Worm (Caenorhabditis elegans) whole organism, L4 larva: ENCODE data around the gene F20G2.2.

Experiments used
- F37D6.2 ChIP-seq: sonication (generic microtip); optimal IDR thresholded peaks from 2 replicates; lab custom pipeline; 2016; ENCODE audit warnings: mild to moderate bottlenecking, missing genetic modification characterization, missing compliant biosample characterization
- ZK337.2 ChIP-seq: fragments of 200-800 bp; sonication (Bioruptor generic); IDR thresholded peaks from 2 replicates; pipeline ENCODE4 v1.3.6; 2022; ENCODE audit warnings: missing genetic modification reagents, missing genetic modification characterization, missing compliant biosample characterization
- aha-1 ChIP-seq: fragments of 150-350 bp; peaks from one replicate; lab custom pipeline; 2014; ENCODE audit warnings: missing biosample characterization, missing genetic modification characterization
- ceh-28 ChIP-seq: fragments of 150-350 bp; optimal IDR thresholded peaks from 2 replicates; lab custom pipeline; 2014; ENCODE audit warnings: missing biosample characterization, missing genetic modification reagents, missing genetic modification characterization
- ceh-82 ChIP-seq: sonication (generic microtip); optimal IDR thresholded peaks from 2 replicates; lab custom pipeline; 2017; ENCODE audit warnings: missing biosample characterization, missing genetic modification characterization
- ctbp-1 ChIP-seq: fragments of 200-800 bp; sonication (Bioruptor generic); IDR thresholded peaks from 2 replicates; pipeline ENCODE4 v1.3.6; 2022; ENCODE audit warnings: missing genetic modification reagents, missing genetic modification characterization, missing compliant biosample characterization
- daf-16 ChIP-seq, 3 experiments: sonication (generic microtip); optimal IDR thresholded peaks; 2 replicates each; lab custom pipeline; 2016 to 2017; ENCODE audit warnings: missing genetic modification characterization in 3 of 3, missing genetic modification reagents in 3 of 3, mild to moderate bottlenecking in 2 of 3, missing compliant biosample characterization in 2 of 3, missing biosample characterization in 1 of 3, moderate library complexity in 1 of 3
- daf-8 ChIP-seq: fragments of 200-800 bp; sonication (Bioruptor generic); IDR thresholded peaks from 2 replicates; pipeline ENCODE4 v1.3.6; 2022; ENCODE audit warnings: missing genetic modification characterization, missing compliant biosample characterization
- dmd-6 ChIP-seq: fragments of 200-800 bp; sonication (Bioruptor generic); IDR thresholded peaks from 2 replicates; pipeline ENCODE4 v1.3.6; 2022; ENCODE audit warnings: missing genetic modification reagents, missing genetic modification characterization, missing compliant biosample characterization
- dmd-8 ChIP-seq: fragments of 200-800 bp; sonication (Bioruptor generic); IDR thresholded peaks from 2 replicates; pipeline ENCODE4 v1.3.6; 2022; ENCODE audit warnings: missing genetic modification characterization, missing compliant biosample characterization
- duxl-1 ChIP-seq: sonication (generic microtip); optimal IDR thresholded peaks from 2 replicates; lab custom pipeline; 2016; ENCODE audit warnings: mild to moderate bottlenecking, missing genetic modification characterization, moderate library complexity, missing compliant biosample characterization; ENCODE audit not compliant: poor library complexity
- dve-1 ChIP-seq: sonication (generic microtip); optimal IDR thresholded peaks from 2 replicates; lab custom pipeline; 2017; ENCODE audit warnings: antibody characterized with exemption, mild to moderate bottlenecking, missing genetic modification characterization, missing compliant biosample characterization; ENCODE audit not compliant: insufficient read depth
- egl-43 ChIP-seq: fragments of 200-800 bp; sonication (Bioruptor generic); IDR thresholded peaks from 2 replicates; pipeline ENCODE4 v1.3.6; 2022; ENCODE audit warnings: missing genetic modification reagents, missing genetic modification characterization, missing compliant biosample characterization
- fkh-10 ChIP-seq: fragments of 150-350 bp; optimal IDR thresholded peaks from 2 replicates; lab custom pipeline; 2014; ENCODE audit warnings: missing biosample characterization, missing genetic modification reagents, missing genetic modification characterization
- hlh-11 ChIP-seq: fragments of 200-800 bp; sonication (Bioruptor generic); optimal IDR thresholded peaks from 2 replicates; lab custom pipeline; 2018; ENCODE audit warnings: mild to moderate bottlenecking, missing genetic modification characterization, missing compliant biosample characterization
- jun-1 ChIP-seq: fragments of 150-350 bp; optimal IDR thresholded peaks from 2 replicates; lab custom pipeline; 2014; ENCODE audit warnings: missing biosample characterization, missing genetic modification reagents, missing genetic modification characterization
- lin-1 ChIP-seq: fragments of 200-800 bp; sonication (Bioruptor generic); IDR thresholded peaks from 2 replicates; pipeline ENCODE4 v1.3.6; 2022; ENCODE audit warnings: missing genetic modification reagents, missing genetic modification characterization, missing compliant biosample characterization
- lin-15B ChIP-seq: fragments of 150-350 bp; sonication (generic microtip); optimal IDR thresholded peaks from 3 replicates; lab custom pipeline; 2014; ENCODE audit warnings: missing biosample characterization, missing genetic modification characterization
- mep-1 ChIP-seq: fragments of 150-350 bp; sonication (generic microtip); optimal IDR thresholded peaks from 3 replicates; lab custom pipeline; 2014; ENCODE audit warnings: missing biosample characterization, missing genetic modification characterization
- nhr-28 ChIP-seq: fragments of 150-350 bp; optimal IDR thresholded peaks from 2 replicates; lab custom pipeline; 2014; ENCODE audit warnings: missing biosample characterization, missing genetic modification characterization
- nhr-42 ChIP-seq: fragments of 200-800 bp; sonication (Bioruptor generic); IDR thresholded peaks from 2 replicates; pipeline ENCODE4 v1.3.6; 2022; ENCODE audit warnings: missing genetic modification characterization, missing compliant biosample characterization
- nhr-6 ChIP-seq: fragments of 150-350 bp; optimal IDR thresholded peaks from 2 replicates; lab custom pipeline; 2014; ENCODE audit warnings: missing biosample characterization, missing genetic modification characterization
- pha-4 ChIP-seq, 2 experiments: fragments of 150-350 bp in 1 of 2; fragments of 200-800 bp in 1 of 2; sonication (Bioruptor generic) in 1 of 2; IDR thresholded peaks in 1 of 2; optimal IDR thresholded peaks in 1 of 2; 2 replicates each; pipeline versions ENCODE4 v1.3.6 to Lab custom; 2014 to 2022; ENCODE audit warnings: missing genetic modification characterization in 2 of 2, missing genetic modification reagents in 2 of 2, missing biosample characterization in 1 of 2, missing compliant biosample characterization in 1 of 2
- pqm-1 ChIP-seq: sonication (generic microtip); optimal IDR thresholded peaks from 2 replicates; lab custom pipeline; 2017; ENCODE audit warnings: missing biosample characterization, missing genetic modification characterization
- saeg-2 ChIP-seq: fragments of 200-800 bp; sonication (Bioruptor generic); IDR thresholded peaks from 2 replicates; pipeline ENCODE4 v1.3.6; 2022; ENCODE audit warnings: missing genetic modification reagents, missing genetic modification characterization, missing compliant biosample characterization
- sdz-12 ChIP-seq: fragments of 200-800 bp; sonication (Bioruptor generic); optimal IDR thresholded peaks from 2 replicates; lab custom pipeline; 2018; ENCODE audit warnings: mild to moderate bottlenecking, missing genetic modification characterization, missing compliant biosample characterization
- spr-1 ChIP-seq: sonication (generic microtip); optimal IDR thresholded peaks from 2 replicates; lab custom pipeline; 2016; ENCODE audit warnings: mild to moderate bottlenecking, missing genetic modification characterization, missing compliant biosample characterization
- tra-1 ChIP-seq: fragments of 200-800 bp; sonication (Bioruptor generic); IDR thresholded peaks from 2 replicates; pipeline ENCODE4 v1.3.6; 2022; ENCODE audit warnings: missing genetic modification reagents, missing genetic modification characterization, missing compliant biosample characterization
- unc-62 ChIP-seq, 3 experiments: fragments of 150-350 bp in 1 of 3; sonication (generic microtip); optimal IDR thresholded peaks in 2 of 3; peaks in 1 of 3; 1 replicate in 1 of 3; 2 replicates in 2 of 3; lab custom pipeline; 2014 to 2017; ENCODE audit warnings: missing biosample characterization in 3 of 3, missing genetic modification characterization in 3 of 3, missing genetic modification reagents in 3 of 3, missing genotype in 1 of 3
- zfp-2 ChIP-seq: sonication (generic microtip); optimal IDR thresholded peaks from 2 replicates; lab custom pipeline; 2016; ENCODE audit warnings: mild to moderate bottlenecking, missing genetic modification characterization, missing compliant biosample characterization

Gene F20G2.2

DNA sequence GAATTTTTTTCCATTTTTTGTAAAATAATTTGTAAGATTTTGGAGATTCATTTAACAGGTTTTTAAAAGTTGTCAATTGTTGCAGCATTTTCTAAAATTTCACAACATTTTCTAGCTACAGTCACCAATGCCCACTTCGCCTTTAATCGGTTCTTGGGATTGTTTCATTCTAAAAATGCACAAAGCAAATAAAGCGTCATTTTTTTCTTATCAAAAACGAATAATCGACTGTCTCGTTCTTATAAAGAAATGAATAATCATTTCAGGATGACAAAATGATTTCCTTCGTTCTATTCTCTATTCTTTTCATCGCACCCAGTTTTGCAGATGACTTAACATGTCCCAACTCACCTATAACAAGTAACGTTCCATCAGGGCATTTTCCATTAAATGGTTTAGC, 19.3 kb upstream of the F20G2.2 start, which contains the start of gene F53C11.1:
F53C11.1 (plus strand) TSS at position 268 of the 400 bp plus-strand sequence.
- TF ChIP-seq lin-15B (tag; lab: Kevin White, UChicago) (no peak), jun-1 (tag; lab: Kevin White, UChicago) (no peak), mep-1 (tag; lab: Kevin White, UChicago) (no peak), ctbp-1 (GFP tag; lab: Robert Waterston, UW) (no peak), nhr-28 (tag; lab: Kevin White, UChicago) (peak; percentile 19), ZK337.2 (GFP tag; lab: Robert Waterston, UW) (no peak), ceh-82 (tag; lab: Kevin White, UChicago) (no peak), dmd-6 (GFP tag; lab: Robert Waterston, UW) (peak; percentile 34; the same call in 1 of the 2 replicates), tra-1 (GFP tag; lab: Robert Waterston, UW) (no peak), pqm-1 (peak; percentile 7), egl-43 (GFP tag; lab: Robert Waterston, UW) (no peak), dmd-8 (GFP tag; lab: Robert Waterston, UW) (no peak), nhr-6 (tag; lab: Kevin White, UChicago) (no peak), aha-1 (peak; percentile 77), daf-16 (GFP tag; optimal IDR thresholded peaks at IDR 0.05; lab: Kevin White, UChicago) (no peak), daf-16 (tag; optimal IDR thresholded peaks at IDR 0.05; lab: Kevin White, UChicago) (no peak), unc-62 (GFP tag; optimal IDR thresholded peaks at IDR 0.05 in 1 of 2; lab: Kevin White, UChicago) (peak in 1 of 2 experiments; percentile 19), unc-62 (tag; optimal IDR thresholded peaks at IDR 0.05; lab: Kevin White, UChicago) (no peak), duxl-1 (no peak), zfp-2 (tag; lab: Kevin White, UChicago) (no peak), nhr-42 (GFP tag; lab: Robert Waterston, UW) (no peak), ceh-28 (tag; lab: Kevin White, UChicago) (no peak), saeg-2 (GFP tag; lab: Robert Waterston, UW) (no peak), daf-8 (GFP tag; lab: Robert Waterston, UW) (no peak)
- TF ChIP-seq, all 104 proteins: peak for 5

DNA sequence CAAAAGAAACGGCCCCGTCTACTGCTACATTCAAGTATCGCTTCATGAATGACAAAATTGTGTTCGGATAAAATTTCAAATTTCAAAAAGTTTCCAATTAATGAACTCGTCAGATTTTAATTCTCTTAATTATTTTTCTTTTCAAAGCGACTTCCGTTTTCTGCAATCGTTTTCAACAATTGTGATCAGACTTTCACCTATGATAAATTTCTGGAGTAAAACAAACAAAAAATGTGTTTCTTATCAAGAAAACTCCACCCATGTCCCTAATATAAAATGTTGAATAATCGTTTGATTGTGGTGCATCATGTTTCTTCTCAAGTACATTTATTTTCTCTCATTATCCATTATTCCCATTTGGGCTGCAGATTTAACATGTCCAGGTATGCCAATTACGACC, 15.0 kb upstream of the F20G2.2 start, which contains the start of gene F20G2.5:
F20G2.5 (plus strand) TSS at position 301 of the 400 bp plus-strand sequence.
- TF ChIP-seq tra-1 (GFP tag; lab: Robert Waterston, UW), result no peak
- peak; percentile 49 for TF ChIP-seq nhr-28 (tag; lab: Kevin White, UChicago)

DNA sequence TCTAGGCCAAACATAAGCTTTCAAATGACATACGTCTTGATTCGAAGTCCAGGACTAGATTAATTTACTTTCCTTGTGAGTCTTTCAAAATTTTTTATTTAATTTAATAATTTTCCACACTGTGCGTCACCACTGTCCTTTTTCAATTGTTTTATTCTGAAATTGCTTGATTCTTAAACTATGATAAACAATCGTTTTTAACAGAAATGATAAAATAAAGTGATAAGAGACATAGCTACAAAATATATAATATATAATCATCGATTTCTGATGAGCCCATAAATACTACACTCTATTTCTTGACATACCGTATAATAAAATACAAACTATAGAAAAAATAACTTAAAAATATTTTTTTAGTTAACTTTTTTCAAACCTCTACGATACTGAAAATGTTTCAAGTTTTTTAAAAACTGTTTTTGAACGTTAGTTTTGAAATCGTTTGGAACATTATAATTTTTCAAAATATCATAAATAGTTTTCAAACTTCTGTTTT, 12.8 kb upstream of the F20G2.2 start, which contains the start of gene nas-24:
nas-24 (plus strand) TSS at position 446 of the 496 bp plus-strand sequence.
- no peak for TF ChIP-seq F37D6.2 (tag; lab: Kevin White, UChicago)
- peak; percentile 21 for TF ChIP-seq pqm-1
- TF ChIP-seq nhr-28 (tag; lab: Kevin White, UChicago), result peak; percentile 83
- no peak for TF ChIP-seq sdz-12 (GFP tag; lab: Kevin White, UChicago)
- TF ChIP-seq dve-1 (tag; lab: Kevin White, UChicago), result no peak
- TF ChIP-seq hlh-11, result no peak
- TF ChIP-seq ZK337.2 (GFP tag; lab: Robert Waterston, UW), result no peak
- TF ChIP-seq unc-62 (GFP tag; optimal IDR thresholded peaks at IDR 0.05 in 1 of 2; lab: Kevin White, UChicago), result peak in 1 of 2 experiments; percentile 20
- TF ChIP-seq unc-62 (tag; optimal IDR thresholded peaks at IDR 0.05; lab: Kevin White, UChicago), result no peak

DNA sequence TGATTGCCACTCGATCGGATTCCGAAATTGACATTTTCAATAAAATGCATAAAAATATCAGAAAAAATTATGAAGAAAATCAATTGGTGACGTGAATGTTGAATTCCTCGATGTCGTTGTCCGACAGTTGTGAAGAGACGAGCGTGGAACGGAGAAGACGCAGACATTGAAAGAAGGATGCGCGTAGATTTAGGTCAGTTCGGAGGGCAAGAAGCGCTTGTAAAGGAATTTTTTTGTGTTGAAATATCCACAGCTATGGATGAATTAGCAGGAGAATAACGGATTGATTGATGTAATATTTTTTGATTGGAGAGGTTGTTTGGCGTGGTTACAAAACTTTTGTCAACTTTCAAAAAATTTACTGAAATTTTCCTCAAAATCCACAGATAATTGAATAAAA, 12.2 kb upstream of the F20G2.2 start, which contains the start of gene F20G2.3:
F20G2.3 (minus strand) TSS at position 101 of the 400 bp plus-strand sequence.
- TF ChIP-seq ceh-82 (tag; lab: Kevin White, UChicago), result no peak
- TF ChIP-seq daf-8 (GFP tag; lab: Robert Waterston, UW), result no peak
- TF ChIP-seq pha-4 (GFP tag; IDR thresholded peaks at IDR 0.05; lab: Robert Waterston, UW), result no peak
- TF ChIP-seq pha-4 (tag; optimal IDR thresholded peaks at IDR 0.05; lab: Kevin White, UChicago), result no peak
- TF ChIP-seq lin-1 (GFP tag; lab: Robert Waterston, UW), result no peak
- TF ChIP-seq spr-1 (tag; lab: Kevin White, UChicago), result no peak
- no peak for TF ChIP-seq fkh-10 (GFP tag; lab: Kevin White, UChicago)
